Fruit fly (Drosophila melanogaster) whole organism, prepupa: Measurements from ENCODE around the gene CG31650.

ENCODE experiments used
- Blimp-1 ChIP-seq: fragments of 200-800 bp; sonication (Bioruptor generic); optimal IDR thresholded peaks from 3 replicates; lab custom pipeline; 2017; ENCODE audit warnings: missing biosample characterization, missing genetic modification characterization, mild to moderate bottlenecking, moderate library complexity, missing genetic modification reagents
- CG10631 ChIP-seq: fragments of 200-800 bp; sonication (Bioruptor generic); optimal IDR thresholded peaks from 2 replicates; lab custom pipeline; 2016; ENCODE audit warnings: missing biosample characterization, missing genetic modification characterization
- CG10669 ChIP-seq: fragments of 200-800 bp; sonication (Bioruptor generic); optimal IDR thresholded peaks from 3 replicates; lab custom pipeline; 2018; ENCODE audit warnings: missing biosample characterization, mild to moderate bottlenecking, missing genetic modification characterization, moderate library complexity
- CG11902 ChIP-seq: fragments of 200-800 bp; sonication (Bioruptor generic); optimal IDR thresholded peaks from 3 replicates; lab custom pipeline; 2016; ENCODE audit warnings: missing biosample characterization, missing genetic modification characterization
- CG15336 ChIP-seq: fragments of 200-800 bp; sonication (Bioruptor generic); IDR thresholded peaks from 2 replicates; pipeline ENCODE4 v1.3.6; 2022; ENCODE audit warnings: missing biosample characterization, missing genetic modification characterization
- CG1621 ChIP-seq: fragments of 200-800 bp; sonication (Bioruptor generic); optimal IDR thresholded peaks from 3 replicates; lab custom pipeline; 2018; ENCODE audit warnings: missing biosample characterization, mild to moderate bottlenecking, missing genetic modification characterization
- CG16779 ChIP-seq: fragments of 200-800 bp; sonication (Bioruptor generic); optimal IDR thresholded peaks from 3 replicates; lab custom pipeline; 2017; ENCODE audit warnings: missing biosample characterization, mild to moderate bottlenecking, missing genetic modification characterization
- CG3032 ChIP-seq: fragments of 200-800 bp; optimal IDR thresholded peaks from 2 replicates; lab custom pipeline; 2019; ENCODE audit warnings: missing biosample characterization, mild to moderate bottlenecking, missing genetic modification characterization, moderate library complexity
- CG31627 ChIP-seq: fragments of 200-800 bp; sonication (Bioruptor generic); optimal IDR thresholded peaks from 3 replicates; lab custom pipeline; 2016; ENCODE audit warnings: missing biosample characterization, missing genetic modification characterization
- CG34406 ChIP-seq: fragments of 200-800 bp; sonication (Bioruptor generic); optimal IDR thresholded peaks from 3 replicates; lab custom pipeline; 2016; ENCODE audit warnings: missing biosample characterization, missing genetic modification characterization
- CG3919 ChIP-seq: fragments of 200-800 bp; sonication (Bioruptor generic); optimal IDR thresholded peaks from 3 replicates; lab custom pipeline; 2016; ENCODE audit warnings: missing biosample characterization, missing genetic modification characterization
- CG4318 ChIP-seq: fragments of 200-800 bp; sonication (Bioruptor generic); optimal IDR thresholded peaks from 3 replicates; lab custom pipeline; 2017; ENCODE audit warnings: missing biosample characterization, mild to moderate bottlenecking, missing genetic modification characterization
- CG6163 ChIP-seq: fragments of 200-800 bp; sonication (Bioruptor generic); IDR thresholded peaks from 3 replicates; pipeline ENCODE4 v1.3.6; 2022; ENCODE audit warnings: missing biosample characterization, missing genetic modification characterization
- CG6792 ChIP-seq: fragments of 200-800 bp; sonication (Bioruptor generic); optimal IDR thresholded peaks from 3 replicates; lab custom pipeline; 2016; ENCODE audit warnings: missing biosample characterization, missing genetic modification characterization
- CG6808 ChIP-seq: fragments of 200-800 bp; sonication (Bioruptor generic); optimal IDR thresholded peaks from 3 replicates; lab custom pipeline; 2017; ENCODE audit warnings: missing biosample characterization, missing genetic modification characterization, mild to moderate bottlenecking, moderate library complexity, missing genetic modification reagents
- CG7368 ChIP-seq: fragments of 200-800 bp; sonication (Bioruptor generic); optimal IDR thresholded peaks from 3 replicates; lab custom pipeline; 2016; ENCODE audit warnings: missing biosample characterization, missing genetic modification characterization
- CG8119 ChIP-seq: fragments of 200-800 bp; sonication (Bioruptor generic); IDR thresholded peaks from 3 replicates; pipeline ENCODE4 v1.3.6; 2022; ENCODE audit warnings: missing biosample characterization, missing genetic modification characterization
- CG8319 ChIP-seq: fragments of 200-800 bp; sonication (Bioruptor generic); optimal IDR thresholded peaks from 3 replicates; lab custom pipeline; 2016; ENCODE audit warnings: missing biosample characterization, missing genetic modification characterization
- CG8632 ChIP-seq: fragments of 200-800 bp; sonication (Bioruptor generic); optimal IDR thresholded peaks from 3 replicates; lab custom pipeline; 2016; ENCODE audit warnings: missing biosample characterization, missing genetic modification characterization
- Eip75B ChIP-seq: fragments of 200-800 bp; sonication (Bioruptor generic); optimal IDR thresholded peaks from 3 replicates; lab custom pipeline; 2016; ENCODE audit warnings: missing biosample characterization, missing genetic modification characterization
- Eip78C ChIP-seq: fragments of 200-800 bp; sonication (Bioruptor generic); peaks from one replicate; lab custom pipeline; 2016; ENCODE audit warnings: missing biosample characterization, missing genetic modification characterization
- Eip93F ChIP-seq: fragments of 200-800 bp; sonication (Bioruptor generic); optimal IDR thresholded peaks from 2 replicates; lab custom pipeline; 2016; ENCODE audit warnings: missing biosample characterization, mild to moderate bottlenecking, missing genetic modification characterization
- Gug ChIP-seq: fragments of 200-800 bp; sonication (Bioruptor generic); IDR thresholded peaks from 2 replicates; pipeline ENCODE4 v1.3.6; 2022; ENCODE audit warnings: missing biosample characterization, missing genetic modification characterization
- Hr38 ChIP-seq: sonication (Bioruptor generic); optimal IDR thresholded peaks from 2 replicates; lab custom pipeline; 2016; ENCODE audit warnings: missing biosample characterization, missing genetic modification characterization
- Hr39 ChIP-seq: fragments of 200-800 bp; sonication (Bioruptor generic); optimal IDR thresholded peaks from 2 replicates; lab custom pipeline; 2016; ENCODE audit warnings: missing biosample characterization, missing genetic modification characterization
- Hr4 ChIP-seq: fragments of 200-800 bp; sonication (Bioruptor generic); optimal IDR thresholded peaks from 3 replicates; lab custom pipeline; 2016; ENCODE audit warnings: missing biosample characterization, missing genetic modification characterization
- Lpt ChIP-seq: fragments of 200-800 bp; sonication (Bioruptor generic); optimal IDR thresholded peaks from 3 replicates; lab custom pipeline; 2016; ENCODE audit warnings: missing biosample characterization, missing genetic modification characterization
- Met ChIP-seq: fragments of 200-800 bp; sonication (Bioruptor generic); optimal IDR thresholded peaks from 3 replicates; lab custom pipeline; 2016; ENCODE audit warnings: missing biosample characterization, missing genetic modification characterization
- OdsH ChIP-seq: fragments of 200-800 bp; sonication (Bioruptor generic); optimal IDR thresholded peaks from 3 replicates; lab custom pipeline; 2016; ENCODE audit warnings: missing biosample characterization, missing genetic modification characterization
- Smox ChIP-seq: fragments of 200-800 bp; sonication (Bioruptor generic); optimal IDR thresholded peaks from 3 replicates; lab custom pipeline; 2016; ENCODE audit warnings: missing biosample characterization, missing genetic modification characterization
- Sox102F ChIP-seq: fragments of 200-800 bp; sonication (Bioruptor generic); optimal IDR thresholded peaks from 2 replicates; lab custom pipeline; 2016; ENCODE audit warnings: missing biosample characterization, mild to moderate bottlenecking, missing genetic modification characterization
- Sox15 ChIP-seq: fragments of 200-800 bp; sonication (Bioruptor generic); optimal IDR thresholded peaks from 3 replicates; lab custom pipeline; 2016; ENCODE audit warnings: missing biosample characterization, missing genetic modification characterization
- achi ChIP-seq: fragments of 200-800 bp; sonication (Bioruptor generic); optimal IDR thresholded peaks from 3 replicates; lab custom pipeline; 2016; ENCODE audit warnings: missing biosample characterization, missing genetic modification characterization
- acj6 ChIP-seq: fragments of 200-800 bp; sonication (Bioruptor generic); optimal IDR thresholded peaks from 3 replicates; lab custom pipeline; 2016; ENCODE audit warnings: missing biosample characterization, missing genetic modification characterization
- cyc ChIP-seq: fragments of 200-800 bp; sonication (Bioruptor generic); optimal IDR thresholded peaks from 3 replicates; lab custom pipeline; 2016; ENCODE audit warnings: missing biosample characterization, missing genetic modification characterization
- dsx ChIP-seq: fragments of 200-800 bp; optimal IDR thresholded peaks from 3 replicates; lab custom pipeline; 2019; ENCODE audit warnings: missing biosample characterization, mild to moderate bottlenecking, missing genetic modification characterization, moderate library complexity; ENCODE audit not compliant: poor library complexity, severe bottlenecking
- eg ChIP-seq: fragments of 200-800 bp; sonication (Bioruptor generic); IDR thresholded peaks from 3 replicates; pipeline ENCODE4 v1.3.6; 2022; ENCODE audit warnings: missing biosample characterization, missing genetic modification characterization
- esn ChIP-seq: fragments of 200-800 bp; sonication (Bioruptor generic); optimal IDR thresholded peaks from 2 replicates; lab custom pipeline; 2016; ENCODE audit warnings: missing biosample characterization, mild to moderate bottlenecking, missing genetic modification characterization, moderate library complexity
- fd59A ChIP-seq: fragments of 200-800 bp; sonication (Bioruptor generic); optimal IDR thresholded peaks from 2 replicates; lab custom pipeline; 2017; ENCODE audit warnings: missing biosample characterization, mild to moderate bottlenecking, missing genetic modification characterization, missing genetic modification reagents
- fd85E ChIP-seq: fragments of 200-800 bp; sonication (Bioruptor generic); optimal IDR thresholded peaks from 3 replicates; lab custom pipeline; 2016; ENCODE audit warnings: missing biosample characterization, missing genetic modification characterization
- fkh ChIP-seq: fragments of 200-800 bp; sonication (Bioruptor generic); optimal IDR thresholded peaks from 3 replicates; lab custom pipeline; 2017; ENCODE audit warnings: missing biosample characterization, mild to moderate bottlenecking, missing genetic modification characterization, moderate library complexity
- net ChIP-seq: fragments of 200-800 bp; sonication (Bioruptor generic); optimal IDR thresholded peaks from 3 replicates; lab custom pipeline; 2016; ENCODE audit warnings: missing biosample characterization, missing genetic modification characterization
- pdm3 ChIP-seq: fragments of 200-800 bp; sonication (Bioruptor generic); optimal IDR thresholded peaks from 3 replicates; lab custom pipeline; 2016; ENCODE audit warnings: missing biosample characterization, missing genetic modification characterization
- salr ChIP-seq, 2 experiments: fragments of 200-800 bp; sonication (Bioruptor generic); optimal IDR thresholded peaks; 3 replicates each; lab custom pipeline; 2016 to 2018; ENCODE audit warnings: missing biosample characterization in 2 of 2, missing genetic modification characterization in 2 of 2, mild to moderate bottlenecking in 1 of 2
- spab ChIP-seq: fragments of 200-800 bp; sonication (Bioruptor generic); optimal IDR thresholded peaks from 2 replicates; lab custom pipeline; 2017; ENCODE audit warnings: missing biosample characterization, mild to moderate bottlenecking, missing genetic modification characterization, missing genetic modification reagents
- ss ChIP-seq, 2 experiments: fragments of 200-800 bp; sonication (Bioruptor generic); optimal IDR thresholded peaks; 2 replicates in 1 of 2; 3 replicates in 1 of 2; lab custom pipeline; 2017 to 2018; ENCODE audit warnings: mild to moderate bottlenecking in 2 of 2, missing biosample characterization in 2 of 2, missing genetic modification characterization in 2 of 2, moderate library complexity in 1 of 2
- svp ChIP-seq: fragments of 200-800 bp; sonication (Bioruptor generic); peaks from one replicate; lab custom pipeline; 2016; ENCODE audit warnings: missing biosample characterization, missing genetic modification characterization
- topi ChIP-seq: fragments of 200-800 bp; sonication (Bioruptor generic); optimal IDR thresholded peaks from 3 replicates; lab custom pipeline; 2016; ENCODE audit warnings: missing biosample characterization, missing genetic modification characterization

CG31650 gene

DNA sequence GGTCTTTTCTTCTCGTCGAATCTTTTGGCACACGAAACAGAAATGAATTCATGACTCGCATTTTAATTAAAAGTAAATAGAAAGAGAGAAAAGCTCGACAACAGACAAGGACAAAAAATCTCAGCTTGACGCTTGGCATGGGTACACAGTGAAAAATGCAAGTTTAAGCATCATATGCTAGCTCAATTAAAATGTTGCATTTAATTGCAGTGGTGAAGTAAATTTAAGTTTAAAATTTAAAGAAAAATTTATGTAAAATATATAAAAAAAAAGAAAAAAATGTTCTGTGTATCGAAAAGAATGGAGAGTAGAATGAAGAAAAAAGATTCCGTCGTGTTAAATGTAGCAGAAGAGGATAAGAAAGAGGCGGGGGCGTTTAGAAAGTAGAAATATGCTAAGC lies 41.0 kb upstream of the CG31650 start (continued):
- TF ChIP-seq Sox102F (GFP tag; lab: Kevin White, UChicago) = peak; percentile 18
- TF ChIP-seq Hr4 = peak; percentile 51
- TF ChIP-seq CG6808 (GFP tag; lab: Kevin White, UChicago) = no peak
- TF ChIP-seq eg (GFP tag; lab: Robert Waterston, UW) = 0 out of 3 replicates have a peak, but pooled peaks have one; percentile 50
- TF ChIP-seq CG3919 = no peak
- TF ChIP-seq CG6792 (GFP tag; lab: Kevin White, UChicago) = no peak
- no peak for TF ChIP-seq fd85E (GFP tag; lab: Kevin White, UChicago)
- no peak for TF ChIP-seq CG11902
- peak; percentile 43 for TF ChIP-seq Met (GFP tag; lab: Kevin White, UChicago)
- no peak for TF ChIP-seq CG7368 (GFP tag; lab: Kevin White, UChicago)
- TF ChIP-seq ss (GFP tag; optimal IDR thresholded peaks at IDR 0.05; lab: Kevin White, UChicago) = no peak
- TF ChIP-seq fd59A = no peak
- TF ChIP-seq Hr39 (GFP tag; lab: Kevin White, UChicago) = peak; percentile 14
- peak; percentile 49 for TF ChIP-seq esn
- TF ChIP-seq pdm3 = peak; percentile 32
- TF ChIP-seq CG10631 (GFP tag; lab: Kevin White, UChicago) = peak; percentile 35
- peak; percentile 45 for TF ChIP-seq CG8632 (GFP tag; lab: Kevin White, UChicago)
- peak; percentile 57 for TF ChIP-seq Eip78C (GFP tag; lab: Kevin White, UChicago)
- no peak for TF ChIP-seq CG16779
- no peak for TF ChIP-seq Eip75B (GFP tag; lab: Kevin White, UChicago)
- TF ChIP-seq Blimp-1 = no peak
- peak; percentile 31 for TF ChIP-seq topi (GFP tag; lab: Kevin White, UChicago)
- TF ChIP-seq Gug (GFP tag; lab: Robert Waterston, UW) = no peak
- no peak for TF ChIP-seq CG1621 (tag; lab: Kevin White, UChicago)
- TF ChIP-seq CG8319 (GFP tag; lab: Kevin White, UChicago) = no peak
- TF ChIP-seq cyc (GFP tag; lab: Kevin White, UChicago) = peak; percentile 34
- TF ChIP-seq CG4318 (GFP tag; lab: Kevin White, UChicago) = peak; percentile 12

- no peak for TF ChIP-seq CG8319 (GFP tag; lab: Kevin White, UChicago)
- TF ChIP-seq salr (GFP tag; optimal IDR thresholded peaks at IDR 0.05; lab: Kevin White, UChicago) = no peak
- TF ChIP-seq cyc (GFP tag; lab: Kevin White, UChicago) = no peak
- TF ChIP-seq Lpt (GFP tag; lab: Kevin White, UChicago) = no peak
- no peak for TF ChIP-seq Hr38
- TF ChIP-seq CG34406 = no peak
- no peak for TF ChIP-seq dsx
- no peak for TF ChIP-seq CG11902
- peak; percentile 24 for TF ChIP-seq topi (GFP tag; lab: Kevin White, UChicago)
- TF ChIP-seq Hr4 = no peak
- TF ChIP-seq CG15336 = no peak
- TF ChIP-seq CG10669 (GFP tag; lab: Kevin White, UChicago) = no peak
- TF ChIP-seq CG31627 (GFP tag; lab: Kevin White, UChicago) = peak; percentile 28
- no peak for TF ChIP-seq CG3919
- TF ChIP-seq Gug (GFP tag; lab: Robert Waterston, UW) = no peak
- TF ChIP-seq CG6163 = no peak
- no peak for TF ChIP-seq Eip93F (GFP tag; lab: Kevin White, UChicago)
- no peak for TF ChIP-seq CG8119 (GFP tag; lab: Robert Waterston, UW)
- TF ChIP-seq svp (GFP tag; lab: Kevin White, UChicago) = peak; percentile 43
- TF ChIP-seq CG16779 = no peak
- TF ChIP-seq fkh = peak; percentile 12
- TF ChIP-seq CG7368 (GFP tag; lab: Kevin White, UChicago) = no peak
- TF ChIP-seq CG3032 = no peak
- no peak for TF ChIP-seq spab (GFP tag; lab: Kevin White, UChicago)
- no peak for TF ChIP-seq Smox (GFP tag; lab: Kevin White, UChicago)
- no peak for TF ChIP-seq Sox102F (GFP tag; lab: Kevin White, UChicago)
- TF ChIP-seq esn = peak; percentile 52
- TF ChIP-seq acj6 (GFP tag; lab: Kevin White, UChicago) = no peak
- TF ChIP-seq Hr39 (GFP tag; lab: Kevin White, UChicago) = no peak
- TF ChIP-seq net (GFP tag; lab: Kevin White, UChicago) = no peak
- peak; percentile 47 for TF ChIP-seq Met (GFP tag; lab: Kevin White, UChicago)
- TF ChIP-seq OdsH (GFP tag; lab: Kevin White, UChicago) = no peak
- TF ChIP-seq pdm3 = no peak
- TF ChIP-seq CG10631 (GFP tag; lab: Kevin White, UChicago) = no peak
- TF ChIP-seq achi (GFP tag; lab: Kevin White, UChicago) = no peak
- TF ChIP-seq Sox15 (GFP tag; lab: Kevin White, UChicago) = no peak
These were observed 40.2 kb upstream of the CG31650 start for dm6 chr2L:5084586-5085257.
